Worm (Caenorhabditis elegans): ENCODE data around the gene ZK1248.11.

DNA sequence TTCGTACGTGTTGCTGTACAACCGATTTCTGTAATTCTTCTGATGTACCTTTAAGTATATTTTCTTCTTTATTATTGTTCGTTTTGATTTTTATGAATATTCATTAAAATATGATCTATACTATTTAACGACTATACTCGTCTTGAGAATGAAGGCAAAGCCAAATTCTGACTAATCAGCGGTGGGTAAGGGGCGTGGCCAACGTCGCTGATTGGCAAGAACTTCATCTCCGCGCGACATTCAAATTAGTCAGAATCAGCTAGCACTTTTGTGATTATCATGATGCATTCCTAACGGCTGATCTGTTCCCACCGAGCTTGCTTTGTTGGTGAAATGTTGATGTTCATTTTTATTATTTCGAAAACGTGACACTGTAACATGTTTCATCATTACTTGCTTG is 38.5 kb upstream of the ZK1248.11 start:
- peak; percentile 75 for TF ChIP-seq nfya-1 (tag; optimal IDR thresholded peaks at IDR 0.05)
- no peak for TF ChIP-seq nhr-232 (tag; optimal IDR thresholded peaks at IDR 0.05)
- TF ChIP-seq unc-55 (GFP tag; optimal IDR thresholded peaks at IDR 0.05): no peak
- no peak for TF ChIP-seq lin-11 (tag; optimal IDR thresholded peaks at IDR 0.05)
- TF ChIP-seq fax-1 (tag; optimal IDR thresholded peaks at IDR 0.05): no peak
- TF ChIP-seq pha-4 (tag; optimal IDR thresholded peaks at IDR 0.05): no peak
- no peak for TF ChIP-seq fkh-10 (GFP tag; optimal IDR thresholded peaks at IDR 0.05)
- no peak for TF ChIP-seq pax-1 (tag; optimal IDR thresholded peaks at IDR 0.05)
- TF ChIP-seq lim-6 (tag; optimal IDR thresholded peaks at IDR 0.05): no peak
- TF ChIP-seq rnt-1 (tag; optimal IDR thresholded peaks at IDR 0.05): no peak
- no peak for TF ChIP-seq npax-4 (tag; optimal IDR thresholded peaks at IDR 0.05)
- TF ChIP-seq ceh-45 (GFP tag; IDR thresholded peaks at IDR 0.05): no peak

Data from whole organism, late embryonic.